Fruit fly (Drosophila melanogaster) whole organism: ENCODE measurements around the gene CG14062.

Source experiments
- CG8478 ChIP-seq: fragments of >200 bp; optimal IDR thresholded peaks from 2 replicates; lab custom pipeline; 2018; ENCODE audit warnings: inconsistent platforms
- pan ChIP-seq: fragments of >200 bp; optimal IDR thresholded peaks from 2 replicates; lab custom pipeline; 2017
- psq ChIP-seq: fragments of >200 bp; optimal IDR thresholded peaks from 2 replicates; lab custom pipeline; 2017
- usp ChIP-seq: fragments of >200 bp; optimal IDR thresholded peaks from 2 replicates; lab custom pipeline; 2017; ENCODE audit warnings: missing biosample characterization, missing genetic modification characterization, mixed read lengths

- TF ChIP-seq CG8478 (lab: Kevin White, UChicago) (no peak), usp (GFP tag; lab: Kevin White, UChicago) (no peak), psq (lab: Kevin White, UChicago) (no peak), pan (no peak)
Observed at dm6 chr3R:28634261-28634980, 8.3 kb downstream of the CG14062 start.
